Worm (Caenorhabditis elegans) whole organism, L1 larva: ENCODE results near the gene gadr-3.

ENCODE experiments used
- C04F5.9 ChIP-seq: sonication (generic microtip); optimal IDR thresholded peaks from 2 replicates; lab custom pipeline; 2016; ENCODE audit warnings: missing genetic modification characterization, missing compliant biosample characterization
- C16A3.4 ChIP-seq: fragments of 150-350 bp; optimal IDR thresholded peaks from 2 replicates; lab custom pipeline; 2014; ENCODE audit warnings: missing biosample characterization, missing genetic modification characterization
- C34B4.2 ChIP-seq: sonication (generic microtip); optimal IDR thresholded peaks from 2 replicates; lab custom pipeline; 2017; ENCODE audit warnings: mild to moderate bottlenecking, missing genetic modification characterization, missing compliant biosample characterization
- alr-1 ChIP-seq: fragments of 200-800 bp; sonication (Bioruptor generic); optimal IDR thresholded peaks from 2 replicates; lab custom pipeline; 2018; ENCODE audit warnings: borderline replicate concordance, mild to moderate bottlenecking, missing genetic modification characterization, missing compliant biosample characterization
- blmp-1 ChIP-seq: fragments of 150-350 bp; optimal IDR thresholded peaks from 2 replicates; lab custom pipeline; 2014; ENCODE audit warnings: missing biosample characterization, missing genetic modification characterization
- dsc-1 ChIP-seq: sonication (generic microtip); optimal IDR thresholded peaks from 2 replicates; lab custom pipeline; 2016; ENCODE audit warnings: mild to moderate bottlenecking, missing genetic modification characterization, missing compliant biosample characterization
- efl-1 ChIP-seq, 4 experiments: fragments of 150-350 bp; optimal IDR thresholded peaks in 3 of 4; peaks in 1 of 4; 1 replicate in 1 of 4; 2 replicates in 3 of 4; lab custom pipeline; 2014; ENCODE audit warnings: missing biosample characterization in 2 of 4, missing genetic modification characterization in 2 of 4, missing genetic modification reagents in 2 of 4
- egl-13 ChIP-seq: sonication (generic microtip); optimal IDR thresholded peaks from 2 replicates; lab custom pipeline; 2016; ENCODE audit warnings: missing genotype, missing genetic modification reagents, missing genetic modification characterization, missing compliant biosample characterization
- ets-5 ChIP-seq: fragments of 200-800 bp; sonication (Bioruptor generic); IDR thresholded peaks from 2 replicates; pipeline ENCODE4 v1.3.6; 2022; ENCODE audit warnings: missing genetic modification characterization, missing compliant biosample characterization
- fkh-8 ChIP-seq: sonication (generic microtip); optimal IDR thresholded peaks from 2 replicates; lab custom pipeline; 2016; ENCODE audit warnings: mild to moderate bottlenecking, missing genetic modification characterization, missing compliant biosample characterization
- fos-1 ChIP-seq: fragments of 150-350 bp; optimal IDR thresholded peaks from 2 replicates; lab custom pipeline; 2014; ENCODE audit warnings: missing biosample characterization, missing genetic modification characterization
- grh-1 ChIP-seq: fragments of 200-800 bp; sonication (Bioruptor generic); IDR thresholded peaks from 2 replicates; pipeline ENCODE4 v1.3.6; 2022; ENCODE audit warnings: missing genetic modification reagents, missing genetic modification characterization, missing compliant biosample characterization
- hlh-17 ChIP-seq: fragments of 200-800 bp; sonication (Bioruptor generic); optimal IDR thresholded peaks from 2 replicates; lab custom pipeline; 2018; ENCODE audit warnings: missing genetic modification characterization, mild to moderate bottlenecking, missing compliant biosample characterization, moderate library complexity, borderline replicate concordance
- hpl-2 ChIP-seq: fragments of 150-350 bp; optimal IDR thresholded peaks from 2 replicates; lab custom pipeline; 2014; ENCODE audit warnings: missing biosample characterization, missing genetic modification reagents, missing genetic modification characterization
- irx-1 ChIP-seq: sonication (generic microtip); optimal IDR thresholded peaks from 2 replicates; lab custom pipeline; 2016; ENCODE audit warnings: missing genetic modification characterization, missing compliant biosample characterization
- isw-1 ChIP-seq: fragments of 200-800 bp; sonication (Bioruptor generic); IDR thresholded peaks from 2 replicates; pipeline ENCODE4 v1.3.6; 2022; ENCODE audit warnings: missing genetic modification characterization, missing compliant biosample characterization
- jun-1 ChIP-seq: fragments of 150-350 bp; optimal IDR thresholded peaks from 2 replicates; lab custom pipeline; 2014; ENCODE audit warnings: missing biosample characterization, missing genetic modification reagents, missing genetic modification characterization
- lin-13 ChIP-seq: fragments of 150-350 bp; optimal IDR thresholded peaks from 2 replicates; lab custom pipeline; 2014; ENCODE audit warnings: missing biosample characterization, missing genetic modification reagents, missing genetic modification characterization
- lin-35 ChIP-seq, 2 experiments: fragments of 150-350 bp; optimal IDR thresholded peaks; 2 replicates each; lab custom pipeline; 2014; ENCODE audit warnings: missing biosample characterization in 2 of 2, missing genetic modification characterization in 2 of 2, missing genetic modification reagents in 2 of 2
- lin-39 ChIP-seq: fragments of 150-350 bp; optimal IDR thresholded peaks from 2 replicates; lab custom pipeline; 2014; ENCODE audit warnings: missing biosample characterization, missing genetic modification reagents, missing genetic modification characterization
- lir-3 ChIP-seq: sonication (generic microtip); optimal IDR thresholded peaks from 2 replicates; lab custom pipeline; 2016; ENCODE audit warnings: mild to moderate bottlenecking, missing genetic modification characterization, moderate library complexity, missing compliant biosample characterization; ENCODE audit not compliant: poor library complexity
- mab-9 ChIP-seq: fragments of 200-800 bp; sonication (Bioruptor generic); IDR thresholded peaks from 2 replicates; pipeline ENCODE4 v1.3.6; 2022; ENCODE audit warnings: missing genetic modification reagents, missing genetic modification characterization, missing compliant biosample characterization
- mdl-1 ChIP-seq, 2 experiments: fragments of 150-350 bp; optimal IDR thresholded peaks; 2 replicates each; lab custom pipeline; 2014 to 2017; ENCODE audit warnings: missing biosample characterization in 2 of 2, missing genetic modification characterization in 2 of 2, inconsistent platforms in 1 of 2
- nhr-11 ChIP-seq: fragments of 150-350 bp; optimal IDR thresholded peaks from 2 replicates; lab custom pipeline; 2014; ENCODE audit warnings: missing biosample characterization, missing genetic modification characterization
- nhr-237 ChIP-seq: fragments of 150-350 bp; optimal IDR thresholded peaks from 2 replicates; lab custom pipeline; 2014; ENCODE audit warnings: missing biosample characterization, missing genetic modification characterization
- nhr-47 ChIP-seq: sonication (generic microtip); optimal IDR thresholded peaks from 2 replicates; lab custom pipeline; 2016; ENCODE audit warnings: mild to moderate bottlenecking, missing genetic modification characterization, moderate library complexity, missing compliant biosample characterization
- nhr-71 ChIP-seq: sonication (generic microtip); optimal IDR thresholded peaks from 2 replicates; lab custom pipeline; 2016; ENCODE audit warnings: mild to moderate bottlenecking, missing genetic modification characterization, moderate library complexity, missing compliant biosample characterization
- nhr-85 ChIP-seq: sonication (generic microtip); peaks from one replicate; lab custom pipeline; 2016; ENCODE audit warnings: missing genetic modification characterization, inconsistent platforms, missing compliant biosample characterization
- nhr-90 ChIP-seq: sonication (generic microtip); optimal IDR thresholded peaks from 2 replicates; lab custom pipeline; 2016; ENCODE audit warnings: mild to moderate bottlenecking, missing genetic modification characterization, missing compliant biosample characterization; ENCODE audit not compliant: poor library complexity
- rnt-1 ChIP-seq: sonication (generic microtip); optimal IDR thresholded peaks from 2 replicates; lab custom pipeline; 2016; ENCODE audit warnings: mild to moderate bottlenecking, missing genetic modification characterization, moderate library complexity, missing compliant biosample characterization
- skn-1 ChIP-seq: fragments of 150-350 bp; optimal IDR thresholded peaks from 2 replicates; lab custom pipeline; 2014; ENCODE audit warnings: missing biosample characterization, missing genetic modification characterization
- snu-23 ChIP-seq: sonication (generic microtip); optimal IDR thresholded peaks from 2 replicates; lab custom pipeline; 2016; ENCODE audit warnings: missing genetic modification characterization, missing compliant biosample characterization
- sup-37 ChIP-seq: fragments of 200-800 bp; sonication (Bioruptor generic); optimal IDR thresholded peaks from 2 replicates; lab custom pipeline; 2018; ENCODE audit warnings: mild to moderate bottlenecking, missing genetic modification characterization, missing compliant biosample characterization
- swsn-7 ChIP-seq: sonication (generic microtip); optimal IDR thresholded peaks from 2 replicates; lab custom pipeline; 2016; ENCODE audit warnings: missing genetic modification characterization, missing compliant biosample characterization
- tbx-2 ChIP-seq: sonication (generic microtip); optimal IDR thresholded peaks from 2 replicates; lab custom pipeline; 2016; ENCODE audit warnings: missing genetic modification characterization, missing compliant biosample characterization
- tlp-1 ChIP-seq: fragments of 150-350 bp; optimal IDR thresholded peaks from 2 replicates; lab custom pipeline; 2014; ENCODE audit warnings: missing biosample characterization, missing genetic modification characterization
- unc-30 ChIP-seq: sonication (generic microtip); optimal IDR thresholded peaks from 2 replicates; lab custom pipeline; 2017; ENCODE audit warnings: missing biosample characterization, missing genetic modification characterization
- unc-86 ChIP-seq: sonication (generic microtip); optimal IDR thresholded peaks from 2 replicates; lab custom pipeline; 2016; ENCODE audit warnings: missing genetic modification characterization, missing compliant biosample characterization
- unc-98 ChIP-seq: fragments of 200-800 bp; sonication (Bioruptor generic); IDR thresholded peaks from 2 replicates; pipeline ENCODE4 v1.3.6; 2022; ENCODE audit warnings: missing genetic modification characterization, missing compliant biosample characterization
- xbp-1 ChIP-seq: sonication (generic microtip); optimal IDR thresholded peaks from 2 replicates; lab custom pipeline; 2016; ENCODE audit warnings: missing genetic modification characterization, missing compliant biosample characterization
- ztf-11 ChIP-seq, 2 experiments: sonication (generic microtip); optimal IDR thresholded peaks; 2 replicates each; lab custom pipeline; 2016 to 2017; ENCODE audit warnings: missing genetic modification characterization in 2 of 2, missing biosample characterization in 1 of 2, missing compliant biosample characterization in 1 of 2

The gadr-3 gene

DNA sequence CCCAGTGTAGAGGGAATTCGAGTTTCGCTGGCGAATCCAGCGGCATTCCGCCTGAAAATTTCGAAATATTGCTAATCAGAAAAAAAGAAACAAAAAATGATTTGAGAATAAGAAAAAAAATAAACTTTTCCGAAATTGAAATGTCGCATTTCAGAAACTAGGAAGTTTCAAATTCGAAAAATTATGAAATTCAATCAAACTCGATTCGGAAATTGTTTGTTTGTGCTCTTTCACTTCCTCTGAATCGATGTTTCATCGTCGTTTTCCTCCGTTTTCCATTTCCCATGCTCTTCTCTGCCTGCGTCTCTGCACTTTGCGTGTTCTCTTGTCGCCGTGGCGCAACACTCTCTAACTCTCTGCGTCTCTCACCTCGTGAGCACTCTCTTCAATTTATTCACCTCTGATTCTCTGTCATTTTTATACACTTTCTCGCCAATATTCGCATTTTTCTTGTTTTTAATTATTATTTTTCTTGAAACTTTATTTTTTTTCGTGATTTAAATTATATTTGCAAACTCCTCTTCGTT is 7.4 kb downstream of the gadr-3 start, which contains the start of gene C18F10.7 (continued):
- peak; percentile 79 to 85 for TF ChIP-seq efl-1 (optimal IDR thresholded peaks at IDR 0.05; lab: Kevin White, UChicago)
- peak; percentile 60 to 95 for TF ChIP-seq efl-1 (GFP tag; optimal IDR thresholded peaks at IDR 0.05 in 1 of 2; lab: Kevin White, UChicago)
- peak; percentile 79 for TF ChIP-seq rnt-1 (tag; lab: Kevin White, UChicago)
- TF ChIP-seq tlp-1, result no peak
- TF ChIP-seq fos-1, result peak; percentile 73
- peak; percentile 36 for TF ChIP-seq jun-1 (tag; lab: Kevin White, UChicago)
- TF ChIP-seq ets-5, result no peak
- peak; percentile 7 for TF ChIP-seq nhr-11 (tag; lab: Kevin White, UChicago)
- peak; percentile 76 for TF ChIP-seq tbx-2 (tag; lab: Kevin White, UChicago)
- TF ChIP-seq xbp-1, result peak; percentile 70
- peak; percentile 66 for TF ChIP-seq dsc-1 (tag; lab: Kevin White, UChicago)
- TF ChIP-seq skn-1 (tag; lab: Kevin White, UChicago), result no peak
- peak; percentile 52 for TF ChIP-seq fkh-8 (tag; lab: Kevin White, UChicago)
- peak; percentile 86 for TF ChIP-seq swsn-7 (tag; lab: Kevin White, UChicago)
- TF ChIP-seq unc-86 (tag; lab: Kevin White, UChicago), result peak; percentile 65
- TF ChIP-seq lin-35 (GFP tag; optimal IDR thresholded peaks at IDR 0.05; lab: Kevin White, UChicago), result peak; percentile 55 to 63
- peak; percentile 37 for TF ChIP-seq lir-3
- TF ChIP-seq C16A3.4, result peak; percentile 35
- peak; percentile 71 for TF ChIP-seq egl-13 (tag; lab: Kevin White, UChicago)
- no peak for TF ChIP-seq mab-9 (GFP tag; lab: Robert Waterston, UW)
- peak; percentile 34 for TF ChIP-seq C04F5.9 (tag; lab: Kevin White, UChicago)
- no peak for TF ChIP-seq nhr-237 (tag; lab: Kevin White, UChicago)
- TF ChIP-seq nhr-71, result peak; percentile 89
- TF ChIP-seq C34B4.2, result no peak
- TF ChIP-seq mdl-1 (tag; optimal IDR thresholded peaks at IDR 0.05; lab: Kevin White, UChicago), result peak in 1 of 2 experiments; percentile 90
- peak; percentile 59 for TF ChIP-seq nhr-90 (tag; lab: Kevin White, UChicago)
- no peak for TF ChIP-seq hlh-17 (GFP tag; lab: Kevin White, UChicago)
- TF ChIP-seq grh-1 (GFP tag; lab: Robert Waterston, UW), result 0 out of 2 replicates have a peak, but pooled peaks have one; percentile 8

DNA sequence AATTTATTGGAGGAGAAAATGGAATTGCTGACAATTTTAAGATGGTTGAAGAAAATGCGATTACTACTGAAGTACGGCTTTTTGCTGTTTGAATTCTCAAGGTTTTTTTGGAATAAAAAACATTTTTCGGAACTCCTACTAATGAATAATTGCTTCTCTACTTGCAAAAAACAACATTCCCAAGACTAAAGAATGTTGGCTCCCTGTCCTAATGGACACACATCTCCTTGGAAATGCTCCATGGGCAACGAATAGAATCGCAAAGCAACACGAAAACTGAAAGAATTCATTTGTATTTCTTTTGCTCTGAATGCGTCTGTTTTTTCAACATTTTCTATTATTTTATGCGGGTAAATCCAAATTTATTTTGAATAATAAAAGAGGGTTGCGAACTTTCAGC is 12.9 kb downstream of the gadr-3 start, which contains the start of gene C18F10.2:
C18F10.2 (plus strand) TSS at position 301 of the 400 bp plus-strand sequence.
- TF ChIP-seq unc-86 (tag; lab: Kevin White, UChicago) (no peak), rnt-1 (tag; lab: Kevin White, UChicago) (no peak), mdl-1 (tag; optimal IDR thresholded peaks at IDR 0.05; lab: Kevin White, UChicago) (no peak), jun-1 (tag; lab: Kevin White, UChicago) (no peak), fos-1 (no peak), lin-39 (no peak), hpl-2 (GFP tag; lab: Kevin White, UChicago) (no peak), alr-1 (no peak), unc-98 (no peak), unc-30 (tag; lab: Kevin White, UChicago) (no peak), skn-1 (tag; lab: Kevin White, UChicago) (no peak)

DNA sequence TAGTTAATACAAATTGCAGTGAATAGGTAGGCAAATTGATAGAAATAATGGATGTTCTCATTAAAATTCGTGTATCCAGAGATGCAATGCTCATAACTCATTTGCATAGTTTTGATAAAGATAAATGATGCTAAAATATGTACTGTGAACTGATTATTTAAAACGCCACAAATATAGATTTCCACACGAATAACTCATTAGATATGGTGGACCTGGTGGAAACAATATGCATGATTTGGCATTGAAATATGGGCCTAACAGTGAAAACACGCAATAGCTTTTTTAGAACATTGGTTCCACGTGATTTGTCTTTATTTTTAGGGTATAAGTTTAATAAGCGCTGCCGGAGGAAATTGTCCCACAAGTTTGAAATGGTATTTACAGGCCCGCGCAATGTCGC is 15.5 kb downstream of the gadr-3 start, which contains the start of gene srg-3:
srg-3 (minus strand) TSS at position 101 of the 400 bp plus-strand sequence.
- TF ChIP-seq lin-13 (GFP tag; lab: Kevin White, UChicago), result no peak
- TF ChIP-seq mdl-1 (tag; optimal IDR thresholded peaks at IDR 0.05; lab: Kevin White, UChicago), result no peak
- TF ChIP-seq nhr-237 (tag; lab: Kevin White, UChicago), result no peak
- no peak for TF ChIP-seq nhr-47 (tag; lab: Kevin White, UChicago)
- TF ChIP-seq sup-37, result no peak
- no peak for TF ChIP-seq ztf-11 (tag; optimal IDR thresholded peaks at IDR 0.05; lab: Kevin White, UChicago)
- TF ChIP-seq nhr-85 (tag; lab: Kevin White, UChicago), result no peak
- TF ChIP-seq irx-1 (tag; lab: Kevin White, UChicago), result no peak
- no peak for TF ChIP-seq nhr-90 (tag; lab: Kevin White, UChicago)
- no peak for TF ChIP-seq hlh-17 (GFP tag; lab: Kevin White, UChicago)
- TF ChIP-seq blmp-1 (tag; lab: Kevin White, UChicago), result no peak
- no peak for TF ChIP-seq fos-1
- TF ChIP-seq isw-1, result no peak
- no peak for TF ChIP-seq snu-23 (GFP tag; lab: Kevin White, UChicago)
